Worm (Caenorhabditis elegans) whole organism, L2 larva: Measurements from ENCODE around the gene F10D2.10.

Experiments
- ceh-82 ChIP-seq: fragments of 150-350 bp; optimal IDR thresholded peaks from 2 replicates; lab custom pipeline; 2014; ENCODE audit warnings: missing biosample characterization, missing genetic modification characterization
- crh-2 ChIP-seq: sonication (generic microtip); optimal IDR thresholded peaks from 2 replicates; lab custom pipeline; 2017; ENCODE audit warnings: missing biosample characterization, missing genetic modification characterization
- dmd-4 ChIP-seq: sonication (generic microtip); optimal IDR thresholded peaks from 2 replicates; lab custom pipeline; 2017; ENCODE audit warnings: missing biosample characterization, missing genetic modification characterization
- lin-11 ChIP-seq: fragments of 150-350 bp; sonication (generic microtip); optimal IDR thresholded peaks from 2 replicates; lab custom pipeline; 2014; ENCODE audit warnings: missing biosample characterization, missing genetic modification characterization, inconsistent platforms, mixed read lengths
- lsy-2 ChIP-seq, 2 experiments: fragments of 150-350 bp in 1 of 2; sonication (generic microtip) in 1 of 2; optimal IDR thresholded peaks; 2 replicates each; lab custom pipeline; 2014 to 2017; ENCODE audit warnings: missing biosample characterization in 2 of 2, missing genetic modification characterization in 2 of 2
- nhr-25 ChIP-seq: fragments of 150-350 bp; sonication (generic microtip); optimal IDR thresholded peaks from 3 replicates; lab custom pipeline; 2014; ENCODE audit warnings: missing biosample characterization, missing genetic modification characterization
- sma-3 ChIP-seq: sonication (generic microtip); optimal IDR thresholded peaks from 2 replicates; lab custom pipeline; 2016; ENCODE audit warnings: missing genetic modification reagents, missing genetic modification characterization, missing compliant biosample characterization
- snpc-4 ChIP-seq: fragments of 150-350 bp; optimal IDR thresholded peaks from 2 replicates; lab custom pipeline; 2014; ENCODE audit warnings: missing biosample characterization, missing genetic modification characterization
- unc-39 ChIP-seq: fragments of 150-350 bp; optimal IDR thresholded peaks from 2 replicates; lab custom pipeline; 2014; ENCODE audit warnings: missing biosample characterization, missing genetic modification characterization

ce11 chrV:7186599-7186998, 30.6 kb upstream of the F10D2.10 start:
- TF ChIP-seq dmd-4 (no peak), snpc-4 (tag; lab: Kevin White, UChicago) (no peak), sma-3 (GFP tag; lab: Kevin White, UChicago) (no peak), crh-2 (tag; lab: Kevin White, UChicago) (no peak), nhr-25 (no peak), ceh-82 (tag; lab: Kevin White, UChicago) (no peak), lin-11 (tag; lab: Kevin White, UChicago) (no peak), lsy-2 (tag; optimal IDR thresholded peaks at IDR 0.05; lab: Kevin White, UChicago) (no peak), unc-39 (no peak)
